Fruit fly (Drosophila melanogaster) whole organism, adult: Measurements from ENCODE around the gene CG8112.

Experiments used
- CG12768 ChIP-seq: fragments of 200-800 bp; sonication (Bioruptor generic); optimal IDR thresholded peaks from 2 replicates; lab custom pipeline; 2017; ENCODE audit warnings: missing biosample characterization, missing genetic modification characterization, mild to moderate bottlenecking, moderate library complexity, missing genetic modification reagents
- CG14711 ChIP-seq: fragments of 200-800 bp; sonication (Bioruptor generic); optimal IDR thresholded peaks from 2 replicates; lab custom pipeline; 2018; ENCODE audit warnings: missing biosample characterization, mild to moderate bottlenecking, missing genetic modification characterization, moderate library complexity
- CG33017 ChIP-seq: fragments of 200-800 bp; sonication (Bioruptor generic); optimal IDR thresholded peaks from 2 replicates; lab custom pipeline; 2018; ENCODE audit warnings: missing biosample characterization, mild to moderate bottlenecking, missing genetic modification characterization, moderate library complexity
- Crg-1 ChIP-seq: fragments of 200-800 bp; sonication (Bioruptor generic); optimal IDR thresholded peaks from 2 replicates; lab custom pipeline; 2016; ENCODE audit warnings: missing biosample characterization, missing genetic modification characterization
- Hr96 ChIP-seq: fragments of 200-800 bp; sonication (Bioruptor generic); optimal IDR thresholded peaks from 2 replicates; lab custom pipeline; 2016; ENCODE audit warnings: missing biosample characterization, missing genetic modification characterization
- Mnt ChIP-seq: fragments of 200-800 bp; sonication (Bioruptor generic); optimal IDR thresholded peaks from 2 replicates; lab custom pipeline; 2016; ENCODE audit warnings: missing biosample characterization, mild to moderate bottlenecking, missing genetic modification characterization
- bab1 ChIP-seq: fragments of 200-800 bp; sonication (Bioruptor generic); optimal IDR thresholded peaks from 3 replicates; lab custom pipeline; 2019; ENCODE audit warnings: missing biosample characterization, mild to moderate bottlenecking, missing genetic modification characterization, moderate library complexity
- kay ChIP-seq: fragments of 200-800 bp; sonication (Bioruptor generic); peaks from one replicate; lab custom pipeline; 2016; ENCODE audit warnings: missing biosample characterization, missing genetic modification characterization, borderline replicate concordance
- ovo ChIP-seq: fragments of 200-800 bp; sonication (Bioruptor generic); optimal IDR thresholded peaks from 2 replicates; lab custom pipeline; 2016; ENCODE audit warnings: missing biosample characterization, missing genetic modification characterization
- toe ChIP-seq: fragments of 200-800 bp; sonication (Bioruptor generic); optimal IDR thresholded peaks from 2 replicates; lab custom pipeline; 2016; ENCODE audit warnings: missing biosample characterization, missing genetic modification characterization

- no peak for TF ChIP-seq Hr96 (GFP tag; lab: Kevin White, UChicago)
- no peak for TF ChIP-seq Crg-1 (GFP tag; lab: Kevin White, UChicago)
- TF ChIP-seq CG33017, result no peak
- no peak for TF ChIP-seq ovo (GFP tag; lab: Kevin White, UChicago)
- no peak for TF ChIP-seq Mnt (GFP tag; lab: Kevin White, UChicago)
- no peak for TF ChIP-seq toe (GFP tag; lab: Kevin White, UChicago)
- TF ChIP-seq CG14711 (tag; lab: Kevin White, UChicago), result no peak
- no peak for TF ChIP-seq bab1 (GFP tag; lab: Kevin White, UChicago)
- peak; percentile 5 for TF ChIP-seq CG12768 (GFP tag; lab: Kevin White, UChicago)
- TF ChIP-seq kay (GFP tag; lab: Kevin White, UChicago), result peak; percentile 76
Observed at dm6 chr3R:8668024-8668856, 44.5 kb upstream of the CG8112 start.
